Worm (Caenorhabditis elegans) whole organism, L1 larva: ENCODE results near the gene C04H4.1.
A peak's percentile ranks its signal among the peaks of the same experiment; 100 is the strongest.

Experiments
- C16A3.4 ChIP-seq: fragments of 150-350 bp; optimal IDR thresholded peaks from 2 replicates; lab custom pipeline; 2014; ENCODE audit warnings: missing biosample characterization, missing genetic modification characterization
- C34B4.2 ChIP-seq: sonication (generic microtip); optimal IDR thresholded peaks from 2 replicates; lab custom pipeline; 2017; ENCODE audit warnings: mild to moderate bottlenecking, missing genetic modification characterization, missing compliant biosample characterization
- aha-1 ChIP-seq: fragments of 150-350 bp; optimal IDR thresholded peaks from 2 replicates; lab custom pipeline; 2014; ENCODE audit warnings: missing biosample characterization, missing genetic modification characterization
- alr-1 ChIP-seq: fragments of 200-800 bp; sonication (Bioruptor generic); optimal IDR thresholded peaks from 2 replicates; lab custom pipeline; 2018; ENCODE audit warnings: borderline replicate concordance, mild to moderate bottlenecking, missing genetic modification characterization, missing compliant biosample characterization
- aly-2 ChIP-seq: fragments of 150-350 bp; optimal IDR thresholded peaks from 2 replicates; lab custom pipeline; 2014; ENCODE audit warnings: missing biosample characterization, missing genetic modification characterization
- blmp-1 ChIP-seq: fragments of 150-350 bp; optimal IDR thresholded peaks from 2 replicates; lab custom pipeline; 2014; ENCODE audit warnings: missing biosample characterization, missing genetic modification characterization
- ceh-63 ChIP-seq: fragments of 200-800 bp; sonication (Bioruptor generic); optimal IDR thresholded peaks from 2 replicates; lab custom pipeline; 2018; ENCODE audit warnings: mild to moderate bottlenecking, missing genetic modification characterization, missing compliant biosample characterization
- ceh-8 ChIP-seq: fragments of 200-800 bp; sonication (Bioruptor generic); optimal IDR thresholded peaks from 2 replicates; lab custom pipeline; 2018; ENCODE audit warnings: mild to moderate bottlenecking, missing genetic modification characterization, moderate library complexity, missing compliant biosample characterization
- ceh-82 ChIP-seq, 3 experiments: fragments of 150-350 bp in 1 of 3; sonication (generic microtip) in 2 of 3; optimal IDR thresholded peaks; 2 replicates each; lab custom pipeline; 2014 to 2017; ENCODE audit warnings: missing biosample characterization in 3 of 3, missing genetic modification characterization in 3 of 3
- ceh-90 ChIP-seq: sonication (generic microtip); optimal IDR thresholded peaks from 2 replicates; lab custom pipeline; 2016; ENCODE audit warnings: missing genetic modification characterization, missing compliant biosample characterization
- ces-1 ChIP-seq: fragments of 150-350 bp; optimal IDR thresholded peaks from 2 replicates; lab custom pipeline; 2014; ENCODE audit warnings: missing biosample characterization, missing genetic modification reagents, missing genetic modification characterization
- dpl-1 ChIP-seq, 3 experiments: fragments of 150-350 bp in 2 of 3; sonication (generic microtip) in 1 of 3; optimal IDR thresholded peaks; 2 replicates each; lab custom pipeline; 2014 to 2017; ENCODE audit warnings: missing biosample characterization in 3 of 3, missing genetic modification characterization in 3 of 3, missing genetic modification reagents in 3 of 3
- efl-1 ChIP-seq, 4 experiments: fragments of 150-350 bp; optimal IDR thresholded peaks in 3 of 4; peaks in 1 of 4; 1 replicate in 1 of 4; 2 replicates in 3 of 4; lab custom pipeline; 2014; ENCODE audit warnings: missing biosample characterization in 2 of 4, missing genetic modification characterization in 2 of 4, missing genetic modification reagents in 2 of 4
- elt-2 ChIP-seq: sonication (generic microtip); optimal IDR thresholded peaks from 2 replicates; lab custom pipeline; 2016; ENCODE audit warnings: missing genetic modification characterization, mild to moderate bottlenecking, inconsistent platforms, missing compliant biosample characterization, missing genetic modification reagents
- elt-3 ChIP-seq, 6 experiments: fragments of 150-350 bp in 1 of 6; sonication (generic microtip); optimal IDR thresholded peaks; 2 replicates each; lab custom pipeline; 2017 to 2018; ENCODE audit warnings: missing biosample characterization in 6 of 6, missing genetic modification characterization in 6 of 6, inconsistent platforms in 1 of 6
- ets-5 ChIP-seq: fragments of 200-800 bp; sonication (Bioruptor generic); IDR thresholded peaks from 2 replicates; pipeline ENCODE4 v1.3.6; 2022; ENCODE audit warnings: missing genetic modification characterization, missing compliant biosample characterization
- fkh-10 ChIP-seq: sonication (generic microtip); optimal IDR thresholded peaks from 2 replicates; lab custom pipeline; 2017; ENCODE audit warnings: missing biosample characterization, missing genetic modification reagents, missing genetic modification characterization
- fkh-8 ChIP-seq: sonication (generic microtip); optimal IDR thresholded peaks from 2 replicates; lab custom pipeline; 2016; ENCODE audit warnings: mild to moderate bottlenecking, missing genetic modification characterization, missing compliant biosample characterization
- grh-1 ChIP-seq: fragments of 200-800 bp; sonication (Bioruptor generic); IDR thresholded peaks from 2 replicates; pipeline ENCODE4 v1.3.6; 2022; ENCODE audit warnings: missing genetic modification reagents, missing genetic modification characterization, missing compliant biosample characterization
- lin-13 ChIP-seq: fragments of 150-350 bp; optimal IDR thresholded peaks from 2 replicates; lab custom pipeline; 2014; ENCODE audit warnings: missing biosample characterization, missing genetic modification reagents, missing genetic modification characterization
- lin-14 ChIP-seq: fragments of 200-800 bp; sonication (Bioruptor generic); optimal IDR thresholded peaks from 2 replicates; lab custom pipeline; 2018; ENCODE audit warnings: mild to moderate bottlenecking, missing genetic modification characterization, moderate library complexity, missing compliant biosample characterization
- lin-15B ChIP-seq: fragments of 150-350 bp; sonication (generic microtip); optimal IDR thresholded peaks from 3 replicates; lab custom pipeline; 2014; ENCODE audit warnings: missing biosample characterization, missing genetic modification characterization
- lin-35 ChIP-seq, 2 experiments: fragments of 150-350 bp; optimal IDR thresholded peaks; 2 replicates each; lab custom pipeline; 2014; ENCODE audit warnings: missing biosample characterization in 2 of 2, missing genetic modification characterization in 2 of 2, missing genetic modification reagents in 2 of 2
- lsy-2 ChIP-seq, 2 experiments: fragments of 150-350 bp; optimal IDR thresholded peaks; 2 replicates each; lab custom pipeline; 2014; ENCODE audit warnings: missing biosample characterization in 2 of 2, missing genetic modification characterization in 2 of 2
- mab-9 ChIP-seq: fragments of 200-800 bp; sonication (Bioruptor generic); IDR thresholded peaks from 2 replicates; pipeline ENCODE4 v1.3.6; 2022; ENCODE audit warnings: missing genetic modification reagents, missing genetic modification characterization, missing compliant biosample characterization
- mdl-1 ChIP-seq, 2 experiments: fragments of 150-350 bp; optimal IDR thresholded peaks; 2 replicates each; lab custom pipeline; 2014 to 2017; ENCODE audit warnings: missing biosample characterization in 2 of 2, missing genetic modification characterization in 2 of 2, inconsistent platforms in 1 of 2
- mep-1 ChIP-seq: fragments of 150-350 bp; optimal IDR thresholded peaks from 2 replicates; lab custom pipeline; 2014; ENCODE audit warnings: missing biosample characterization, missing genetic modification characterization
- nhr-12 ChIP-seq: sonication (generic microtip); optimal IDR thresholded peaks from 2 replicates; lab custom pipeline; 2017; ENCODE audit warnings: missing biosample characterization, missing genetic modification characterization
- nhr-19 ChIP-seq: fragments of 200-800 bp; sonication (Bioruptor generic); conservative IDR thresholded peaks from 2 replicates; pipeline ENCODE4 v1.3.6; 2022; ENCODE audit warnings: missing genetic modification characterization, missing compliant biosample characterization
- nhr-20 ChIP-seq: sonication (generic microtip); optimal IDR thresholded peaks from 2 replicates; lab custom pipeline; 2016; ENCODE audit warnings: mild to moderate bottlenecking, missing genetic modification characterization, missing compliant biosample characterization
- nhr-71 ChIP-seq: sonication (generic microtip); optimal IDR thresholded peaks from 2 replicates; lab custom pipeline; 2016; ENCODE audit warnings: mild to moderate bottlenecking, missing genetic modification characterization, moderate library complexity, missing compliant biosample characterization
- nhr-76 ChIP-seq: sonication (generic microtip); optimal IDR thresholded peaks from 2 replicates; lab custom pipeline; 2017; ENCODE audit warnings: missing biosample characterization, missing genetic modification characterization
- pax-3 ChIP-seq: fragments of 200-800 bp; sonication (Bioruptor generic); optimal IDR thresholded peaks from 2 replicates; lab custom pipeline; 2018; ENCODE audit warnings: mild to moderate bottlenecking, missing genetic modification characterization, moderate library complexity, missing compliant biosample characterization
- pqm-1 ChIP-seq: sonication (generic microtip); optimal IDR thresholded peaks from 3 replicates; lab custom pipeline; 2017; ENCODE audit warnings: missing biosample characterization, missing genetic modification characterization
- rnt-1 ChIP-seq: sonication (generic microtip); optimal IDR thresholded peaks from 2 replicates; lab custom pipeline; 2016; ENCODE audit warnings: mild to moderate bottlenecking, missing genetic modification characterization, moderate library complexity, missing compliant biosample characterization
- snpc-4 ChIP-seq: fragments of 150-350 bp; optimal IDR thresholded peaks from 2 replicates; lab custom pipeline; 2014; ENCODE audit warnings: missing biosample characterization, missing genetic modification characterization
- snu-23 ChIP-seq: sonication (generic microtip); optimal IDR thresholded peaks from 2 replicates; lab custom pipeline; 2016; ENCODE audit warnings: missing genetic modification characterization, missing compliant biosample characterization
- sox-4 ChIP-seq: sonication (generic microtip); optimal IDR thresholded peaks from 2 replicates; lab custom pipeline; 2016; ENCODE audit warnings: missing genetic modification characterization, missing compliant biosample characterization
- sup-37 ChIP-seq: fragments of 200-800 bp; sonication (Bioruptor generic); optimal IDR thresholded peaks from 2 replicates; lab custom pipeline; 2018; ENCODE audit warnings: mild to moderate bottlenecking, missing genetic modification characterization, missing compliant biosample characterization
- tbx-2 ChIP-seq: sonication (generic microtip); optimal IDR thresholded peaks from 2 replicates; lab custom pipeline; 2016; ENCODE audit warnings: missing genetic modification characterization, missing compliant biosample characterization
- unc-30 ChIP-seq: sonication (generic microtip); optimal IDR thresholded peaks from 2 replicates; lab custom pipeline; 2017; ENCODE audit warnings: missing biosample characterization, missing genetic modification characterization
- unc-62 ChIP-seq: fragments of 150-350 bp; optimal IDR thresholded peaks from 2 replicates; lab custom pipeline; 2014; ENCODE audit warnings: missing biosample characterization, missing genetic modification reagents, missing genetic modification characterization
- unc-98 ChIP-seq: fragments of 200-800 bp; sonication (Bioruptor generic); IDR thresholded peaks from 2 replicates; pipeline ENCODE4 v1.3.6; 2022; ENCODE audit warnings: missing genetic modification characterization, missing compliant biosample characterization
- vab-15 ChIP-seq: sonication (generic microtip); optimal IDR thresholded peaks from 2 replicates; lab custom pipeline; 2017; ENCODE audit warnings: missing genotype, mild to moderate bottlenecking, missing genetic modification characterization, missing compliant biosample characterization
- xbp-1 ChIP-seq: sonication (generic microtip); optimal IDR thresholded peaks from 2 replicates; lab custom pipeline; 2016; ENCODE audit warnings: missing genetic modification characterization, missing compliant biosample characterization
- zag-1 ChIP-seq: fragments of 150-350 bp; optimal IDR thresholded peaks from 2 replicates; lab custom pipeline; 2014; ENCODE audit warnings: missing biosample characterization, missing genetic modification characterization
- ztf-11 ChIP-seq, 2 experiments: sonication (generic microtip); optimal IDR thresholded peaks; 2 replicates each; lab custom pipeline; 2016 to 2017; ENCODE audit warnings: missing genetic modification characterization in 2 of 2, missing biosample characterization in 1 of 2, missing compliant biosample characterization in 1 of 2

C04H4.1 gene

DNA sequence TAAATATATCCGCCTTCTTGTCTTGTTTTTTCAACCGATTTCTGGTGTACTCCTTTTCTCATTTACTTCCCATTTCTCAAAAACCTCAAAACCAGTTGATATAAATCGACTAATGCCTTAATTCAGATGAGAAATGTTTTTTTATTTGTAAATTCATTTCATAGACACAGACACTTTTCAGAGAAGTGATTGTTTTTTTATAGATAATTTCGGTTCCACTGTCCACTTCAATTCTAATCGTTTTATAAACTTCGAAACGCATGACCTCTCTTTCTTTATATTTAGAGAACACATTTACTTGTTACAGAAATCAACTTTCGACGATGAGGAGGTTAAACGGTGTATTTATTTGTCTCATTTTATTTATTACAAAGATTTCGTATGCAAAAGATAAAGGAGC lies 17.8 kb upstream of the C04H4.1 start, which contains the start of gene ZK669.3:
Gene ZK669.3, plus strand, starts transcription at position 301 of the 400 bp plus-strand sequence.
- peak in 1 of 6 experiments; percentile 1 for TF ChIP-seq elt-3 (tag; optimal IDR thresholded peaks at IDR 0.05; lab: Kevin White, UChicago)
- no peak for TF ChIP-seq tbx-2 (tag; lab: Kevin White, UChicago)

DNA sequence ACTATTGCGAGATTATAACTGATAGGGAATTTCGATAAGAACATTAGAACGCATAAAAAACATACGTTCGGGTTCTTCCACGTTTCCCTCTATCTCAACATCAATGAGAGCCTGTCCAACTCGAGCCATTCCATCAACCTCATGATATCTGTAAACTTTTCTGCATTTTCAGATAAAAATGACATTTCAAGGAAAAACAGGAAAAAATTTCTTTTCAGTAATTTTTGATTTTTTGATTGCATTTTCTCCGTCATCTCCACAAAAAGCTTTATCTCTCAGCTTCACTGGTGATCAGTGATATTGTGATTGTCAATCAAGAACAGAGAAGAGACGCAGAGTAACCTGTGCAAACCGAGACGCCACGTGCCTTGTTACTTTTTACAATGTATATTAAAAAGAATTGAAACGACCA lies 14.3 kb upstream of the C04H4.1 start:
- peak in 1 of 2 experiments; percentile 21 for TF ChIP-seq mdl-1 (tag; optimal IDR thresholded peaks at IDR 0.05; lab: Kevin White, UChicago)
- TF ChIP-seq pax-3 (tag; lab: Kevin White, UChicago) = no peak
- TF ChIP-seq ceh-8 (GFP tag; lab: Kevin White, UChicago) = no peak
- peak; percentile 17; the same call in 1 of the 2 replicates for TF ChIP-seq nhr-19 (GFP tag; lab: Robert Waterston, UW)
- no peak for TF ChIP-seq alr-1 (tag; lab: Kevin White, UChicago)
- no peak for TF ChIP-seq C34B4.2 (tag; lab: Kevin White, UChicago)
- TF ChIP-seq ztf-11 (tag; optimal IDR thresholded peaks at IDR 0.05; lab: Kevin White, UChicago) = no peak
- peak in 1 of 2 experiments; percentile 28 for TF ChIP-seq lin-35 (GFP tag; optimal IDR thresholded peaks at IDR 0.05; lab: Kevin White, UChicago)
- no peak for TF ChIP-seq fkh-8 (tag; lab: Kevin White, UChicago)
- peak in 1 of 3 experiments; percentile 6 for TF ChIP-seq dpl-1 (GFP tag; optimal IDR thresholded peaks at IDR 0.05; lab: Kevin White, UChicago)
- no peak for TF ChIP-seq nhr-76 (tag; lab: Kevin White, UChicago)
- no peak for TF ChIP-seq lin-13 (GFP tag; lab: Kevin White, UChicago)
- TF ChIP-seq lsy-2 (tag; optimal IDR thresholded peaks at IDR 0.05; lab: Kevin White, UChicago) = peak in 1 of 2 experiments; percentile 18
- TF ChIP-seq rnt-1 (tag; lab: Kevin White, UChicago) = peak; percentile 41
- TF ChIP-seq grh-1 (GFP tag; lab: Robert Waterston, UW) = no peak
- no peak for TF ChIP-seq sup-37
- TF ChIP-seq lin-14 (GFP tag; lab: Kevin White, UChicago) = peak; percentile 9
- TF ChIP-seq nhr-71 (tag; lab: Kevin White, UChicago) = peak; percentile 52
- no peak for TF ChIP-seq mab-9 (GFP tag; lab: Robert Waterston, UW)
- no peak for TF ChIP-seq xbp-1 (tag; lab: Kevin White, UChicago)
- TF ChIP-seq ceh-82 (tag; optimal IDR thresholded peaks at IDR 0.05; lab: Kevin White, UChicago) = no peak
- peak in 1 of 2 experiments; percentile 16 for TF ChIP-seq efl-1 (optimal IDR thresholded peaks at IDR 0.05; lab: Kevin White, UChicago)
- peak; percentile 38 to 71 for TF ChIP-seq efl-1 (GFP tag; optimal IDR thresholded peaks at IDR 0.05 in 1 of 2; lab: Kevin White, UChicago)
- TF ChIP-seq C16A3.4 (tag; lab: Kevin White, UChicago) = no peak
- TF ChIP-seq nhr-20 (tag; lab: Kevin White, UChicago) = peak; percentile 41
- peak; percentile 36 for TF ChIP-seq elt-2
- peak; percentile 20 for TF ChIP-seq mep-1

DNA sequence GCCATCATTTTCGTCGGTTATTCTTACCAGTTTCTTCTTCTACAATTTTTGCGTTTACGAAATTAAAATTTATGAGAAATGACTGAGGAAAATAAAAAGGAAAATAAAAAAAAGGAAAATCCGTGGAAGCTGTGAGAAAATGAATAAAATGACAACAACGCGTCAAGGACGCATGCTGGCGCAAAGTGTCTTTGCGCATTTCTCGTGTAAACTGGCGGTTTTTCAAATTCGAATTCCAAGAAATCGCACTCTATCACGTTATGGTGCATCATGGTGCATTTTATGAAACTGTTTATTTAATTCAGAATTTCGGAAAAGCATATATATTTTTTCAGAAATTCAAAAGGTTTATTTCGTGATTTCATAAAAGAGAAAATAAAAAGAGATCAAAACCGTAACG lies 13.5 kb upstream of the C04H4.1 start, which contains the start of gene dbt-1:
Gene dbt-1, minus strand, starts transcription at position 39 of the 400 bp plus-strand sequence.
- TF ChIP-seq snpc-4 (tag; lab: Kevin White, UChicago) = peak; percentile 76
- TF ChIP-seq ceh-63 = no peak
- TF ChIP-seq dpl-1 (GFP tag; optimal IDR thresholded peaks at IDR 0.05; lab: Kevin White, UChicago) = peak; percentile 97 to 99 (median 98)
- no peak for TF ChIP-seq fkh-10 (GFP tag; lab: Kevin White, UChicago)
- TF ChIP-seq ces-1 = no peak
- TF ChIP-seq alr-1 (tag; lab: Kevin White, UChicago) = no peak
- peak; percentile 87 for TF ChIP-seq aly-2
- TF ChIP-seq vab-15 = no peak
- peak; percentile 44 for TF ChIP-seq ceh-90 (tag; lab: Kevin White, UChicago)
- TF ChIP-seq ets-5 (GFP tag; lab: Robert Waterston, UW) = no peak
- TF ChIP-seq rnt-1 (tag; lab: Kevin White, UChicago) = peak; percentile 91
- TF ChIP-seq zag-1 (tag; lab: Kevin White, UChicago) = no peak
- 0 out of 2 replicates have a peak, but pooled peaks have one; percentile 25 for TF ChIP-seq unc-98 (GFP tag; lab: Robert Waterston, UW)
- no peak for TF ChIP-seq aha-1
- TF ChIP-seq nhr-20 (tag; lab: Kevin White, UChicago) = peak; percentile 89
- no peak for TF ChIP-seq unc-62
- peak; percentile 73 for TF ChIP-seq fkh-8 (tag; lab: Kevin White, UChicago)
- no peak for TF ChIP-seq pqm-1
- TF ChIP-seq unc-30 (tag; lab: Kevin White, UChicago) = peak; percentile 23
- no peak for TF ChIP-seq nhr-12
- TF ChIP-seq xbp-1 (tag; lab: Kevin White, UChicago) = peak; percentile 89
- peak; percentile 93 for TF ChIP-seq snu-23 (GFP tag; lab: Kevin White, UChicago)
- peak; percentile 82 for TF ChIP-seq sox-4 (tag; lab: Kevin White, UChicago)
- peak; percentile 54 for TF ChIP-seq lin-15B
- TF ChIP-seq lsy-2 (tag; optimal IDR thresholded peaks at IDR 0.05; lab: Kevin White, UChicago) = peak; percentile 92
- TF ChIP-seq ceh-8 (GFP tag; lab: Kevin White, UChicago) = peak; percentile 54
- TF ChIP-seq blmp-1 (tag; lab: Kevin White, UChicago) = peak; percentile 64
